Fruit fly (Drosophila melanogaster) whole organism, prepupa: Measurements from ENCODE around the gene vir-1.

Experiments
- Blimp-1 ChIP-seq: fragments of 200-800 bp; sonication (Bioruptor generic); optimal IDR thresholded peaks from 3 replicates; lab custom pipeline; 2017; ENCODE audit warnings: missing biosample characterization, missing genetic modification characterization, mild to moderate bottlenecking, moderate library complexity, missing genetic modification reagents
- CG4318 ChIP-seq: fragments of 200-800 bp; sonication (Bioruptor generic); optimal IDR thresholded peaks from 3 replicates; lab custom pipeline; 2017; ENCODE audit warnings: missing biosample characterization, mild to moderate bottlenecking, missing genetic modification characterization
- Gug ChIP-seq: fragments of 200-800 bp; sonication (Bioruptor generic); IDR thresholded peaks from 2 replicates; pipeline ENCODE4 v1.3.6; 2022; ENCODE audit warnings: missing biosample characterization, missing genetic modification characterization
- Hr39 ChIP-seq: fragments of 200-800 bp; sonication (Bioruptor generic); optimal IDR thresholded peaks from 2 replicates; lab custom pipeline; 2016; ENCODE audit warnings: missing biosample characterization, missing genetic modification characterization
- OdsH ChIP-seq: fragments of 200-800 bp; sonication (Bioruptor generic); optimal IDR thresholded peaks from 3 replicates; lab custom pipeline; 2016; ENCODE audit warnings: missing biosample characterization, missing genetic modification characterization
- topi ChIP-seq: fragments of 200-800 bp; sonication (Bioruptor generic); optimal IDR thresholded peaks from 3 replicates; lab custom pipeline; 2016; ENCODE audit warnings: missing biosample characterization, missing genetic modification characterization

DNA sequence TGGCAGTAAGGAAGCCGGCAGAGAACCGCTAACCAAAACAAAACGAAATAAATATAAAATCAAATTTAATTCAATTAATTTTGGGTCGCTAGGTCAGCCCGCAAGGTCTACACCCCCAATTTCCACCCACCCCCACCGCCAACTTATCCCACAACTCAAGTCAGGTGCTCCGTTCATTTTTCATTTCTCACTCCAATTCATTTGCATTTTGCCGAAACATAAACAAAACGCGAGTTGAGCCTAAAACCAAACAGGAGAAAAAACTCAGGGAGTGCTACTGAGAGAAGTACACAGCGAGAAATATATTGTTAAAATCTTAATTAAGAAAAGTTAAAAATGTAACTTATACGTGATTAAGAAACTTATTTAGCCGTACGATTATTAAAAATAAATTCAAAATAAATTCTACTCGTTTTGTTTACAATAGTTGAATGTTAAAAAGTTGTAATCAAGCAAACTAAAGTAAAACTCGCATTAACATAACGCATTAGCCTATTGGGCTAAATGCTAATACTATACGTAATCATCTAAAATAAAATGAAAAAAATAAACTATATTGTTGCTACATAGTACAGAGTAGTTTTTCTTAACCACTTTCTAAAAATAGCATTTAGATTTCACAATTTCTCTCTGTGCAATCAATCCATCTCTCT is 7.6 kb downstream of the vir-1 start:
- TF ChIP-seq CG4318 (GFP tag; lab: Kevin White, UChicago) (no peak), Hr39 (GFP tag; lab: Kevin White, UChicago) (peak; percentile 25), topi (GFP tag; lab: Kevin White, UChicago) (peak; percentile 50), Blimp-1 (GFP tag; lab: Kevin White, UChicago) (no peak), OdsH (GFP tag; lab: Kevin White, UChicago) (peak; percentile 2), Gug (GFP tag; lab: Robert Waterston, UW) (no peak)
